Worm (Caenorhabditis elegans) whole organism, L4/young adult: ENCODE results near the gene ZC196.5.
"Not testable (repeated sequence)": the region's sequence is repeated elsewhere in the genome, so short reads cannot be mapped to it uniquely, and the experiment has no call there.

ENCODE experiments used
- dao-5 ChIP-seq: sonication (generic microtip); optimal IDR thresholded peaks from 2 replicates; lab custom pipeline; 2016; ENCODE audit warnings: missing genotype, missing genetic modification characterization, moderate library complexity, missing compliant biosample characterization
- him-1 ChIP-seq: sonication (generic microtip); optimal IDR thresholded peaks from 2 replicates; lab custom pipeline; 2016; ENCODE audit warnings: missing genotype, missing genetic modification reagents, missing genetic modification characterization, missing compliant biosample characterization

- not testable (repeated sequence) for TF ChIP-seq him-1; dao-5 (tag; lab: Kevin White, UChicago)
Observed at ce11 chrV:8726228-8726627, 3.0 kb upstream of the ZC196.5 start, which contains the start of gene droe-8.
